Fruit fly (Drosophila melanogaster): ENCODE data around the gene Osi23.

The Osi23 gene

dm6 chr3R:30444946-30445345 is at the start of gene Osi23:
Osi23 (minus strand) TSS chr3R:30445046.
- TF ChIP-seq ttk (optimal IDR thresholded peaks at IDR 0.05): no peak
- no peak for TF ChIP-seq Myc (optimal IDR thresholded peaks at IDR 0.05)
- no peak for TF ChIP-seq insv (optimal IDR thresholded peaks at IDR 0.05)
- TF ChIP-seq psq (optimal IDR thresholded peaks at IDR 0.05): no peak
- no peak for TF ChIP-seq Sin3A (optimal IDR thresholded peaks at IDR 0.05)
- no peak for TF ChIP-seq h (optimal IDR thresholded peaks at IDR 0.05)

dm6 chr3R:30489797-30490196 is 45.0 kb upstream of the Osi23 start, which contains the start of gene PH4alphaSG2:
PH4alphaSG2 (plus strand) TSS chr3R:30490074.
- TF ChIP-seq Myc (optimal IDR thresholded peaks at IDR 0.05) (no peak), insv (optimal IDR thresholded peaks at IDR 0.05) (no peak), h (optimal IDR thresholded peaks at IDR 0.05) (no peak), Sin3A (optimal IDR thresholded peaks at IDR 0.05) (no peak), psq (optimal IDR thresholded peaks at IDR 0.05) (no peak), ttk (optimal IDR thresholded peaks at IDR 0.05) (no peak)

- TF ChIP-seq h (optimal IDR thresholded peaks at IDR 0.05): no peak
- TF ChIP-seq ttk (optimal IDR thresholded peaks at IDR 0.05): no peak
- TF ChIP-seq insv (optimal IDR thresholded peaks at IDR 0.05): no peak
- TF ChIP-seq Myc (optimal IDR thresholded peaks at IDR 0.05): no peak
- TF ChIP-seq psq (optimal IDR thresholded peaks at IDR 0.05): no peak
- no peak for TF ChIP-seq Sin3A (optimal IDR thresholded peaks at IDR 0.05)
Measured at dm6 chr3R:30488663-30489062, 43.8 kb upstream of the Osi23 start, which contains the start of gene Jon99Fi. Jon99Fi (plus strand) TSS chr3R:30488963.

- no peak for TF ChIP-seq Myc (optimal IDR thresholded peaks at IDR 0.05)
- TF ChIP-seq insv (optimal IDR thresholded peaks at IDR 0.05): no peak
- no peak for TF ChIP-seq psq (optimal IDR thresholded peaks at IDR 0.05)
- no peak for TF ChIP-seq h (optimal IDR thresholded peaks at IDR 0.05)
- no peak for TF ChIP-seq ttk (optimal IDR thresholded peaks at IDR 0.05)
- no peak for TF ChIP-seq Sin3A (optimal IDR thresholded peaks at IDR 0.05)
Measured at dm6 chr3R:30487828-30488227, 43.0 kb upstream of the Osi23 start, which contains the start of gene Jon99Fii. Jon99Fii (minus strand) TSS chr3R:30487928.

- TF ChIP-seq Myc (optimal IDR thresholded peaks at IDR 0.05): no peak
Measured at dm6 chr3R:30476367-30476766, 31.5 kb upstream of the Osi23 start, which contains the start of gene spdo. spdo (plus strand) TSS chr3R:30476684.

dm6 chr3R:30475910-30476309 is 31.1 kb upstream of the Osi23 start:
- TF ChIP-seq psq (optimal IDR thresholded peaks at IDR 0.05): no peak
- TF ChIP-seq insv (optimal IDR thresholded peaks at IDR 0.05): no peak
- TF ChIP-seq h (optimal IDR thresholded peaks at IDR 0.05): no peak
- TF ChIP-seq Sin3A (optimal IDR thresholded peaks at IDR 0.05): no peak
- no peak for TF ChIP-seq Myc (optimal IDR thresholded peaks at IDR 0.05)
- TF ChIP-seq ttk (optimal IDR thresholded peaks at IDR 0.05): no peak

- no peak for TF ChIP-seq insv (optimal IDR thresholded peaks at IDR 0.05)
- no peak for TF ChIP-seq Myc (optimal IDR thresholded peaks at IDR 0.05)
- no peak for TF ChIP-seq ttk (optimal IDR thresholded peaks at IDR 0.05)
- TF ChIP-seq Sin3A (optimal IDR thresholded peaks at IDR 0.05): no peak
- no peak for TF ChIP-seq h (optimal IDR thresholded peaks at IDR 0.05)
- no peak for TF ChIP-seq psq (optimal IDR thresholded peaks at IDR 0.05)
Measured at dm6 chr3R:30474667-30475213, 29.9 kb upstream of the Osi23 start.

dm6 chr3R:30472331-30472730 is 27.5 kb upstream of the Osi23 start:
- TF ChIP-seq ttk (optimal IDR thresholded peaks at IDR 0.05) (no peak), Myc (optimal IDR thresholded peaks at IDR 0.05) (no peak), psq (optimal IDR thresholded peaks at IDR 0.05) (no peak), insv (optimal IDR thresholded peaks at IDR 0.05) (no peak), Sin3A (optimal IDR thresholded peaks at IDR 0.05) (no peak), h (optimal IDR thresholded peaks at IDR 0.05) (no peak)

- TF ChIP-seq h (optimal IDR thresholded peaks at IDR 0.05) (no peak), ttk (optimal IDR thresholded peaks at IDR 0.05) (no peak)
Measured at dm6 chr3R:30470690-30471089, 25.8 kb upstream of the Osi23 start.

dm6 chr3R:30467062-30467461 is 22.2 kb upstream of the Osi23 start:
- TF ChIP-seq h (optimal IDR thresholded peaks at IDR 0.05) (no peak), insv (optimal IDR thresholded peaks at IDR 0.05) (no peak), ttk (optimal IDR thresholded peaks at IDR 0.05) (no peak), Sin3A (optimal IDR thresholded peaks at IDR 0.05) (no peak), Myc (optimal IDR thresholded peaks at IDR 0.05) (no peak), psq (optimal IDR thresholded peaks at IDR 0.05) (no peak)

dm6 chr3R:30466515-30466914 is 21.7 kb upstream of the Osi23 start:
- TF ChIP-seq ttk (optimal IDR thresholded peaks at IDR 0.05) (no peak), Sin3A (optimal IDR thresholded peaks at IDR 0.05) (no peak), Myc (optimal IDR thresholded peaks at IDR 0.05) (no peak)

dm6 chr3R:30465775-30466494 is 21.1 kb upstream of the Osi23 start, which contains the start of gene PH4alphaEFB:
PH4alphaEFB (plus strand) TSS chr3R:30466050.
- TF ChIP-seq insv (optimal IDR thresholded peaks at IDR 0.05) (no peak), ttk (optimal IDR thresholded peaks at IDR 0.05) (no peak), Sin3A (optimal IDR thresholded peaks at IDR 0.05) (no peak), psq (optimal IDR thresholded peaks at IDR 0.05) (no peak), h (optimal IDR thresholded peaks at IDR 0.05) (no peak), Myc (optimal IDR thresholded peaks at IDR 0.05) (no peak)

- no peak for TF ChIP-seq Sin3A (optimal IDR thresholded peaks at IDR 0.05)
- no peak for TF ChIP-seq psq (optimal IDR thresholded peaks at IDR 0.05)
- no peak for TF ChIP-seq insv (optimal IDR thresholded peaks at IDR 0.05)
- no peak for TF ChIP-seq h (optimal IDR thresholded peaks at IDR 0.05)
- TF ChIP-seq ttk (optimal IDR thresholded peaks at IDR 0.05): no peak
- TF ChIP-seq Myc (optimal IDR thresholded peaks at IDR 0.05): no peak
Measured at dm6 chr3R:30464244-30464643, 19.4 kb upstream of the Osi23 start.

Data from Kc167 (cell line).